Fruit fly (Drosophila melanogaster) whole organism, embryonic: ENCODE data around the gene IntS2.

Experiments
- Aef1 ChIP-seq: fragments of 200-800 bp; sonication (Bioruptor generic); IDR thresholded peaks from 3 replicates; pipeline ENCODE4 v1.3.6; 2022; ENCODE audit warnings: missing biosample characterization, missing genetic modification characterization
- BEAF-32 ChIP-seq: fragments of 200-800 bp; sonication (Bioruptor generic); optimal IDR thresholded peaks from 3 replicates; lab custom pipeline; 2017; ENCODE audit warnings: missing biosample characterization, missing genetic modification characterization, mild to moderate bottlenecking, moderate library complexity, missing genetic modification reagents
- CG18764 ChIP-seq: fragments of 200-800 bp; sonication (Bioruptor generic); optimal IDR thresholded peaks from 3 replicates; lab custom pipeline; 2016; ENCODE audit warnings: missing biosample characterization, missing genetic modification characterization
- CG42726 ChIP-seq: fragments of 200-800 bp; sonication (Bioruptor generic); IDR thresholded peaks from 2 replicates; pipeline ENCODE4 v1.3.6; 2022; ENCODE audit warnings: missing biosample characterization, missing genetic modification characterization; ENCODE audit not compliant: partially characterized antibody
- CG6813 ChIP-seq: fragments of 200-800 bp; sonication (Bioruptor generic); optimal IDR thresholded peaks from 2 replicates; lab custom pipeline; 2017; ENCODE audit warnings: missing biosample characterization, missing genetic modification characterization, mild to moderate bottlenecking, moderate library complexity, missing genetic modification reagents
- Doc2 ChIP-seq: fragments of 200-800 bp; sonication (Bioruptor generic); IDR thresholded peaks from 2 replicates; pipeline ENCODE4 v1.3.6; 2022; ENCODE audit warnings: missing biosample characterization, missing genetic modification characterization
- Sry-δ ChIP-seq: fragments of 200-800 bp; sonication (Bioruptor generic); optimal IDR thresholded peaks from 2 replicates; lab custom pipeline; 2016; ENCODE audit warnings: missing biosample characterization, missing genetic modification characterization
- dan ChIP-seq: fragments of 200-800 bp; sonication (Bioruptor generic); IDR thresholded peaks from 2 replicates; pipeline ENCODE4 v1.3.6; 2022; ENCODE audit warnings: missing biosample characterization, missing genetic modification characterization
- gcm ChIP-seq: fragments of 200-800 bp; sonication (Bioruptor generic); optimal IDR thresholded peaks from 2 replicates; lab custom pipeline; 2019; ENCODE audit warnings: missing biosample characterization, mild to moderate bottlenecking, missing genetic modification characterization, moderate library complexity
- lmd ChIP-seq: fragments of 200-800 bp; sonication (Bioruptor generic); IDR thresholded peaks from 2 replicates; pipeline ENCODE4 v1.3.6; 2022; ENCODE audit warnings: missing biosample characterization, missing genetic modification characterization
- zen2 ChIP-seq: fragments of 200-800 bp; sonication (Bioruptor generic); IDR thresholded peaks from 3 replicates; pipeline ENCODE4 v1.3.6; 2022; ENCODE audit warnings: missing biosample characterization, missing genetic modification characterization; ENCODE audit not compliant: partially characterized antibody

dm6 chrX:17631996-17632612 lies 24.5 kb downstream of the IntS2 start, which contains the start of the genes corolla and ND-24:
- TF ChIP-seq Aef1, result peak; percentile 88
- TF ChIP-seq Sry-δ, result peak; percentile 90
- TF ChIP-seq BEAF-32, result peak; percentile 89
- peak; percentile 46; the same call in 1 of the 2 replicates for TF ChIP-seq dan (GFP tag; lab: Robert Waterston, UW)
- peak; percentile 75 for TF ChIP-seq CG18764 (GFP tag; lab: Kevin White, UChicago)
- no peak for TF ChIP-seq Doc2 (GFP tag; lab: Robert Waterston, UW)
- TF ChIP-seq CG42726 (GFP tag; lab: Robert Waterston, UW), result peak; percentile 74
- peak; percentile 69 for TF ChIP-seq gcm (GFP tag; lab: Kevin White, UChicago)
- no peak for TF ChIP-seq CG6813 (GFP tag; lab: Kevin White, UChicago)
- no peak; the same call in 2 of the 3 replicates for TF ChIP-seq zen2 (GFP tag; lab: Robert Waterston, UW)
- peak; percentile 81 for TF ChIP-seq lmd (GFP tag; lab: Robert Waterston, UW)
